Worm (Caenorhabditis elegans): ENCODE measurements around the gene swsn-3.

DNA sequence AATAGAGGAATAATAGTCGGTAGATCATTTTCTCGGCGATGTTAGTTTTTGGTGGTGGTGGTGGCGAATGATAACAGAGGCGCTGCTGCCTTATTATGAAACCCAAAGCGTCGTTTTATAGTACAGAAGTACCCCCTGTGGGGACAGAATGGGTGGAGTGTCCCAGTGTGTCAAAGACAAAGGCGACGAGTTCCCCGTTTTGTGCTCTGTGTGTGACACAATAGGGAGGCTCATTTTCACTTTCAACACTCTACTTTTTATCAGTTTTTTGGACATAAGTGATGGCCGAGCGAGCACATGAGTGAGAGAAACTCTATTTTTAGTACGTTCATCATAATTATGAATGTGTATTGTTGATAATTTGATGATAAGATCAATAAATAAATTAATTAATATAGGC, 7.8 kb downstream of the swsn-3 start, which contains the start of gene pho-9:
- no peak for TF ChIP-seq unc-55 (GFP tag; optimal IDR thresholded peaks at IDR 0.05)
- TF ChIP-seq mec-3 (tag; optimal IDR thresholded peaks at IDR 0.05; ENCODE audit: borderline replicate concordance), result no peak
- TF ChIP-seq hlh-15 (tag; optimal IDR thresholded peaks at IDR 0.05), result no peak
- TF ChIP-seq unc-86 (tag; optimal IDR thresholded peaks at IDR 0.05), result no peak
- TF ChIP-seq pha-4 (tag; optimal IDR thresholded peaks at IDR 0.05), result no peak
- no peak for TF ChIP-seq nhr-11 (tag; optimal IDR thresholded peaks at IDR 0.05)
- TF ChIP-seq zip-5 (tag; optimal IDR thresholded peaks at IDR 0.05), result no peak
- TF ChIP-seq rnt-1 (tag; optimal IDR thresholded peaks at IDR 0.05), result no peak
- TF ChIP-seq lin-11 (tag; optimal IDR thresholded peaks at IDR 0.05), result no peak
- TF ChIP-seq hlh-30 (tag; optimal IDR thresholded peaks at IDR 0.05; ENCODE audit: insufficient read depth), result no peak
- TF ChIP-seq eyg-1 (tag; optimal IDR thresholded peaks at IDR 0.05), result no peak
- no peak for TF ChIP-seq pqm-1 (tag; optimal IDR thresholded peaks at IDR 0.05)
- TF ChIP-seq tbx-2 (tag; optimal IDR thresholded peaks at IDR 0.05), result no peak

All from whole organism, late embryonic.